Fruit fly (Drosophila melanogaster) whole organism, adult: ENCODE measurements around the gene Clc.

ENCODE experiments used
- CG11617 ChIP-seq: fragments of 200-800 bp; sonication (Bioruptor generic); optimal IDR thresholded peaks from 2 replicates; lab custom pipeline; 2017; ENCODE audit warnings: mild to moderate bottlenecking, missing biosample characterization, missing genetic modification reagents, missing genetic modification characterization
- CG12768 ChIP-seq: fragments of 200-800 bp; sonication (Bioruptor generic); optimal IDR thresholded peaks from 2 replicates; lab custom pipeline; 2017; ENCODE audit warnings: missing biosample characterization, missing genetic modification characterization, mild to moderate bottlenecking, moderate library complexity, missing genetic modification reagents
- CG14711 ChIP-seq: fragments of 200-800 bp; sonication (Bioruptor generic); optimal IDR thresholded peaks from 2 replicates; lab custom pipeline; 2018; ENCODE audit warnings: missing biosample characterization, mild to moderate bottlenecking, missing genetic modification characterization, moderate library complexity
- CG1620 ChIP-seq: fragments of 200-800 bp; sonication (Bioruptor generic); optimal IDR thresholded peaks from 2 replicates; lab custom pipeline; 2016; ENCODE audit warnings: missing biosample characterization, missing genetic modification characterization
- CG33017 ChIP-seq: fragments of 200-800 bp; sonication (Bioruptor generic); optimal IDR thresholded peaks from 2 replicates; lab custom pipeline; 2018; ENCODE audit warnings: missing biosample characterization, mild to moderate bottlenecking, missing genetic modification characterization, moderate library complexity
- CG5204 ChIP-seq: fragments of 200-800 bp; sonication (Bioruptor generic); optimal IDR thresholded peaks from 2 replicates; lab custom pipeline; 2016; ENCODE audit warnings: missing biosample characterization, missing genetic modification characterization
- CG7045 ChIP-seq: fragments of 200-800 bp; sonication (Bioruptor generic); optimal IDR thresholded peaks from 2 replicates; lab custom pipeline; 2017; ENCODE audit warnings: missing biosample characterization, mild to moderate bottlenecking, missing genetic modification characterization
- CG7101 ChIP-seq: fragments of 200-800 bp; sonication (Bioruptor generic); optimal IDR thresholded peaks from 2 replicates; lab custom pipeline; 2018; ENCODE audit warnings: missing biosample characterization, mild to moderate bottlenecking, missing genetic modification characterization, moderate library complexity
- Clk ChIP-seq: fragments of 200-800 bp; sonication (Bioruptor generic); optimal IDR thresholded peaks from 2 replicates; lab custom pipeline; 2017; ENCODE audit warnings: missing biosample characterization, missing genetic modification characterization
- Crg-1 ChIP-seq: fragments of 200-800 bp; sonication (Bioruptor generic); optimal IDR thresholded peaks from 2 replicates; lab custom pipeline; 2016; ENCODE audit warnings: missing biosample characterization, missing genetic modification characterization
- Hr96 ChIP-seq: fragments of 200-800 bp; sonication (Bioruptor generic); optimal IDR thresholded peaks from 2 replicates; lab custom pipeline; 2016; ENCODE audit warnings: missing biosample characterization, missing genetic modification characterization
- Mnt ChIP-seq: fragments of 200-800 bp; sonication (Bioruptor generic); optimal IDR thresholded peaks from 2 replicates; lab custom pipeline; 2016; ENCODE audit warnings: missing biosample characterization, mild to moderate bottlenecking, missing genetic modification characterization
- bab1 ChIP-seq: fragments of 200-800 bp; sonication (Bioruptor generic); optimal IDR thresholded peaks from 3 replicates; lab custom pipeline; 2019; ENCODE audit warnings: missing biosample characterization, mild to moderate bottlenecking, missing genetic modification characterization, moderate library complexity
- cic ChIP-seq: fragments of 200-800 bp; sonication (Bioruptor generic); optimal IDR thresholded peaks from 2 replicates; lab custom pipeline; 2017; ENCODE audit warnings: missing biosample characterization, mild to moderate bottlenecking, missing genetic modification characterization, moderate library complexity
- cnc ChIP-seq, 2 experiments: fragments of >200 bp; optimal IDR thresholded peaks; 2 replicates each; lab custom pipeline; 2017
- kay ChIP-seq: fragments of 200-800 bp; sonication (Bioruptor generic); peaks from one replicate; lab custom pipeline; 2016; ENCODE audit warnings: missing biosample characterization, missing genetic modification characterization, borderline replicate concordance
- ovo ChIP-seq: fragments of 200-800 bp; sonication (Bioruptor generic); optimal IDR thresholded peaks from 2 replicates; lab custom pipeline; 2016; ENCODE audit warnings: missing biosample characterization, missing genetic modification characterization
- pad ChIP-seq: fragments of 200-800 bp; sonication (Bioruptor generic); optimal IDR thresholded peaks from 3 replicates; lab custom pipeline; 2017; ENCODE audit warnings: missing biosample characterization, missing genetic modification characterization, mild to moderate bottlenecking, moderate library complexity, missing genetic modification reagents
- tj ChIP-seq: fragments of 200-800 bp; sonication (Bioruptor generic); optimal IDR thresholded peaks from 3 replicates; lab custom pipeline; 2017; ENCODE audit warnings: missing biosample characterization, mild to moderate bottlenecking, missing genetic modification characterization, moderate library complexity
- toe ChIP-seq: fragments of 200-800 bp; sonication (Bioruptor generic); optimal IDR thresholded peaks from 2 replicates; lab custom pipeline; 2016; ENCODE audit warnings: missing biosample characterization, missing genetic modification characterization

Gene Clc

dm6 chr3L:20240753-20241152 lies at the start of gene Clc:
Gene Clc, plus strand, starts transcription at chr3L:20241053.
- TF ChIP-seq bab1 (GFP tag; lab: Kevin White, UChicago) (no peak), Mnt (GFP tag; lab: Kevin White, UChicago) (no peak), ovo (GFP tag; lab: Kevin White, UChicago) (no peak), CG14711 (tag; lab: Kevin White, UChicago) (no peak), CG5204 (no peak), tj (GFP tag; lab: Kevin White, UChicago) (no peak), pad (GFP tag; lab: Kevin White, UChicago) (no peak), Clk (GFP tag; lab: Kevin White, UChicago) (no peak), cnc (optimal IDR thresholded peaks at IDR 0.05; lab: Kevin White, UChicago) (no peak), CG33017 (tag; lab: Kevin White, UChicago) (no peak), cic (GFP tag; lab: Kevin White, UChicago) (no peak), CG12768 (GFP tag; lab: Kevin White, UChicago) (no peak), CG7045 (GFP tag; lab: Kevin White, UChicago) (no peak), CG7101 (tag; lab: Kevin White, UChicago) (no peak)

dm6 chr3L:20191848-20192247 lies 49.0 kb upstream of the Clc start:
- TF ChIP-seq kay (GFP tag; lab: Kevin White, UChicago) (peak; percentile 40), cic (GFP tag; lab: Kevin White, UChicago) (no peak), CG7045 (GFP tag; lab: Kevin White, UChicago) (no peak), ovo (GFP tag; lab: Kevin White, UChicago) (no peak), Hr96 (GFP tag; lab: Kevin White, UChicago) (no peak)

- TF ChIP-seq CG1620 (no peak), tj (GFP tag; lab: Kevin White, UChicago) (no peak), cic (GFP tag; lab: Kevin White, UChicago) (peak; percentile 5), Mnt (GFP tag; lab: Kevin White, UChicago) (no peak), Crg-1 (GFP tag; lab: Kevin White, UChicago) (no peak), CG12768 (GFP tag; lab: Kevin White, UChicago) (no peak), cnc (optimal IDR thresholded peaks at IDR 0.05; lab: Kevin White, UChicago) (no peak), CG7045 (GFP tag; lab: Kevin White, UChicago) (no peak), CG11617 (peak; percentile 18), pad (GFP tag; lab: Kevin White, UChicago) (no peak), ovo (GFP tag; lab: Kevin White, UChicago) (no peak), CG7101 (tag; lab: Kevin White, UChicago) (peak; percentile 1), kay (GFP tag; lab: Kevin White, UChicago) (no peak), CG5204 (peak; percentile 55)
These were observed 47.7 kb upstream of the Clc start for dm6 chr3L:20192872-20193747.

dm6 chr3L:20193748-20194058 lies 47.1 kb upstream of the Clc start:
- TF ChIP-seq CG11617 (no peak), kay (GFP tag; lab: Kevin White, UChicago) (peak; percentile 29)

- TF ChIP-seq cnc (optimal IDR thresholded peaks at IDR 0.05; lab: Kevin White, UChicago): no peak
- peak; percentile 0 for TF ChIP-seq toe (GFP tag; lab: Kevin White, UChicago)
- TF ChIP-seq Crg-1 (GFP tag; lab: Kevin White, UChicago): no peak
- TF ChIP-seq Mnt (GFP tag; lab: Kevin White, UChicago): no peak
- TF ChIP-seq CG5204: peak; percentile 26
- TF ChIP-seq CG7101 (tag; lab: Kevin White, UChicago): no peak
- TF ChIP-seq tj (GFP tag; lab: Kevin White, UChicago): no peak
- TF ChIP-seq pad (GFP tag; lab: Kevin White, UChicago): no peak
- TF ChIP-seq CG7045 (GFP tag; lab: Kevin White, UChicago): no peak
- no peak for TF ChIP-seq kay (GFP tag; lab: Kevin White, UChicago)
- TF ChIP-seq CG33017 (tag; lab: Kevin White, UChicago): no peak
- no peak for TF ChIP-seq cic (GFP tag; lab: Kevin White, UChicago)
- TF ChIP-seq Clk (GFP tag; lab: Kevin White, UChicago): no peak
- no peak for TF ChIP-seq bab1 (GFP tag; lab: Kevin White, UChicago)
These were observed 46.1 kb upstream of the Clc start for dm6 chr3L:20194731-20195130.

- TF ChIP-seq CG11617: no peak
- TF ChIP-seq CG33017 (tag; lab: Kevin White, UChicago): no peak
- no peak for TF ChIP-seq CG1620
- TF ChIP-seq Mnt (GFP tag; lab: Kevin White, UChicago): no peak
- no peak for TF ChIP-seq tj (GFP tag; lab: Kevin White, UChicago)
- TF ChIP-seq pad (GFP tag; lab: Kevin White, UChicago): no peak
- peak; percentile 21 for TF ChIP-seq CG14711 (tag; lab: Kevin White, UChicago)
- TF ChIP-seq cic (GFP tag; lab: Kevin White, UChicago): no peak
- TF ChIP-seq CG5204: peak; percentile 21
- no peak for TF ChIP-seq Clk (GFP tag; lab: Kevin White, UChicago)
- TF ChIP-seq Hr96 (GFP tag; lab: Kevin White, UChicago): no peak
- peak; percentile 13 for TF ChIP-seq CG7101 (tag; lab: Kevin White, UChicago)
- no peak for TF ChIP-seq ovo (GFP tag; lab: Kevin White, UChicago)
- TF ChIP-seq toe (GFP tag; lab: Kevin White, UChicago): no peak
These were observed 45.0 kb upstream of the Clc start for dm6 chr3L:20195875-20196274.
